Worm (Caenorhabditis elegans): Measurements from ENCODE around the gene Y94H6A.7.

- TF ChIP-seq nhr-237 (tag; optimal IDR thresholded peaks at IDR 0.05): no peak
- TF ChIP-seq T20F7.1 (GFP tag; optimal IDR thresholded peaks at IDR 0.05): no peak
- TF ChIP-seq ZK546.5 (tag; optimal IDR thresholded peaks at IDR 0.05): no peak
- no peak for TF ChIP-seq lin-15B (tag; optimal IDR thresholded peaks at IDR 0.05)
- no peak for TF ChIP-seq Y75B8A.6 (GFP tag; IDR thresholded peaks at IDR 0.05)
- no peak for TF ChIP-seq spr-1 (tag; optimal IDR thresholded peaks at IDR 0.05)
- TF ChIP-seq nhr-11 (tag; optimal IDR thresholded peaks at IDR 0.05): no peak
- no peak for TF ChIP-seq hlh-30 (tag; optimal IDR thresholded peaks at IDR 0.05; ENCODE audit: insufficient read depth)
- TF ChIP-seq egl-27 (tag; optimal IDR thresholded peaks at IDR 0.05): no peak
Observed at ce11 chrIV:2751568-2751967, 35.2 kb upstream of the Y94H6A.7 start, which contains the start of gene Y54G2A.41.

Data from whole organism, L4 larva.